Worm (Caenorhabditis elegans) whole organism, L2 larva: ENCODE results near the gene W09G12.6.

Source experiments
- R02D3.7 ChIP-seq: fragments of 150-350 bp; optimal IDR thresholded peaks from 2 replicates; lab custom pipeline; 2014; ENCODE audit warnings: missing biosample characterization, missing genetic modification characterization
- blmp-1 ChIP-seq: sonication (generic microtip); optimal IDR thresholded peaks from 2 replicates; lab custom pipeline; 2017; ENCODE audit warnings: missing genetic modification characterization, mild to moderate bottlenecking, missing compliant biosample characterization, antibody characterized with exemption, moderate library complexity; ENCODE audit not compliant: insufficient read depth
- fos-1 ChIP-seq: fragments of 150-350 bp; optimal IDR thresholded peaks from 2 replicates; lab custom pipeline; 2014; ENCODE audit warnings: missing biosample characterization, missing genetic modification characterization
- lsy-2 ChIP-seq, 2 experiments: fragments of 150-350 bp in 1 of 2; sonication (generic microtip) in 1 of 2; optimal IDR thresholded peaks; 2 replicates each; lab custom pipeline; 2014 to 2017; ENCODE audit warnings: missing biosample characterization in 2 of 2, missing genetic modification characterization in 2 of 2
- nhr-11 ChIP-seq: fragments of 150-350 bp; optimal IDR thresholded peaks from 2 replicates; lab custom pipeline; 2014; ENCODE audit warnings: missing biosample characterization, missing genetic modification characterization
- nhr-237 ChIP-seq: fragments of 150-350 bp; optimal IDR thresholded peaks from 2 replicates; lab custom pipeline; 2014; ENCODE audit warnings: missing biosample characterization, missing genetic modification characterization
- snpc-4 ChIP-seq: fragments of 150-350 bp; optimal IDR thresholded peaks from 2 replicates; lab custom pipeline; 2014; ENCODE audit warnings: missing biosample characterization, missing genetic modification characterization

DNA sequence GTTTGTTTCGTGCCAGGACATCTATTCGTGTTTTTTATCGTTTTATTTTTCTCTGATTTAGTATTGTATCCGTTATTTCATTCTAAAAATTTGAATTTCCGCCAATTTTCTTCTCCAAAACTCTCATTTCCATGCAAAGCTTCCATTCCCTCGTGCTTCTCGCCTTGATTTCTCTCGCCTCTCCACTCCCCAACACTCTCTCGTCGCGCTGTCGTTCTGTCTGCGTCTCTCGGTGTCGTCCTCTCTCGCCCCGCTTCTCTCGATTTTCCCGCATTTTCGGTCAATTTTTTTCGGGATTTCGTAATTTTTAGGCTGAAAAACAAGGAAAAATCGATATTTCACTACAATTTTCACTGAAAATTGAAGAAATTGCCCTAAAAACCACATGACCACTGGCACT lies 42.9 kb downstream of the W09G12.6 start, which contains the start of gene C09E9.1:
- TF ChIP-seq snpc-4 (tag; lab: Kevin White, UChicago) (no peak), R02D3.7 (tag; lab: Kevin White, UChicago) (no peak), nhr-237 (tag; lab: Kevin White, UChicago) (no peak), fos-1 (tag; lab: Kevin White, UChicago) (peak; percentile 33), nhr-11 (no peak), blmp-1 (tag; lab: Kevin White, UChicago) (no peak), lsy-2 (tag; optimal IDR thresholded peaks at IDR 0.05; lab: Kevin White, UChicago) (peak; percentile 39 to 81)
